Worm (Caenorhabditis elegans): ENCODE results near the gene str-47.

DNA sequence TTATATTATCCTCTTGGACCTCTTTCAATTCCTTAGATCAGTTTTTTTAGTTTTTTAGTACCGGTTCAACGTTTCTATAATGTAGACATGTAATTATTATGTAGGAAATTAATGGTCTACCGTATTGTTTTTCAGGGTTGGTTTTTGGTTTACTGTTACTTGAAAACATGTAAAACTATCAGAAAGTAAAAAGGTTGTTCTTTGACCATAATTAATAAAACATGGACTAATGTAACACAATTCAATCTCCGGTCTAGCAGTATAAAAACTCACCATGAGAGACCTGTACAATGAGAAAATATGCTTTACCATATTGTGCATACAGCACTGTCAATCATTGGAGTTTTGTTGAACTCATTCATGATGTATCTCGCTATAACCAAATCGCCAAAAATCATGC is 10.1 kb upstream of the str-47 start, which contains the start of gene srd-29:
- no peak for TF ChIP-seq skn-1 (tag; optimal IDR thresholded peaks at IDR 0.05)
- TF ChIP-seq fos-1 (tag; optimal IDR thresholded peaks at IDR 0.05): no peak
- no peak for TF ChIP-seq unc-62 (GFP tag; optimal IDR thresholded peaks at IDR 0.05)
- TF ChIP-seq F13H6.1 (tag; optimal IDR thresholded peaks at IDR 0.05): no peak
- TF ChIP-seq ztf-4 (tag; optimal IDR thresholded peaks at IDR 0.05): no peak
- TF ChIP-seq dmd-4 (tag; optimal IDR thresholded peaks at IDR 0.05): no peak
- TF ChIP-seq aly-2 (tag; optimal IDR thresholded peaks at IDR 0.05): no peak
- TF ChIP-seq lin-39 (tag; optimal IDR thresholded peaks at IDR 0.05): no peak
- TF ChIP-seq ama-1 (optimal IDR thresholded peaks at IDR 0.05): no peak
- no peak for TF ChIP-seq nhr-25 (tag; optimal IDR thresholded peaks at IDR 0.05)
- no peak for TF ChIP-seq lsy-2 (tag; optimal IDR thresholded peaks at IDR 0.05)
- TF ChIP-seq nhr-10 (tag; optimal IDR thresholded peaks at IDR 0.05): no peak
